Worm (Caenorhabditis elegans) whole organism, young adult: ENCODE measurements around the gene R07B7.9.

Experiments used
- F23B12.7 ChIP-seq: sonication (generic microtip); optimal IDR thresholded peaks from 2 replicates; lab custom pipeline; 2017; ENCODE audit warnings: missing genetic modification characterization, mild to moderate bottlenecking, missing compliant biosample characterization, antibody characterized with exemption, moderate library complexity; ENCODE audit not compliant: insufficient read depth
- F55B11.4 ChIP-seq: sonication (generic microtip); optimal IDR thresholded peaks from 2 replicates; lab custom pipeline; 2016; ENCODE audit warnings: missing compliant biosample characterization, missing genetic modification characterization, borderline replicate concordance; ENCODE audit not compliant: insufficient read depth
- K11D2.4 ChIP-seq: fragments of 200-800 bp; sonication (Bioruptor generic); IDR thresholded peaks from 2 replicates; pipeline ENCODE4 v1.3.6; 2022; ENCODE audit warnings: missing genetic modification reagents, missing genetic modification characterization, missing compliant biosample characterization
- Y53G8AR.9 ChIP-seq: fragments of 200-800 bp; sonication (Bioruptor generic); conservative IDR thresholded peaks from 2 replicates; pipeline ENCODE4 v1.3.6; 2022; ENCODE audit warnings: missing genetic modification reagents, missing genetic modification characterization, missing compliant biosample characterization
- ZK185.1 ChIP-seq: sonication (generic microtip); optimal IDR thresholded peaks from 2 replicates; lab custom pipeline; 2016; ENCODE audit warnings: mild to moderate bottlenecking, missing genetic modification characterization, missing compliant biosample characterization; ENCODE audit not compliant: poor library complexity, severe bottlenecking
- ama-1 ChIP-seq, 3 experiments: fragments of 150-350 bp in 1 of 3; sonication (generic microtip) in 2 of 3; optimal IDR thresholded peaks; 2 replicates each; lab custom pipeline; 2014 to 2018; ENCODE audit warnings: missing biosample characterization in 2 of 3, missing genetic modification characterization in 2 of 3, missing genetic modification reagents in 2 of 3
- aptf-3 ChIP-seq: fragments of 200-800 bp; sonication (Bioruptor generic); IDR thresholded peaks from 2 replicates; pipeline ENCODE4 v1.3.6; 2022; ENCODE audit warnings: missing genetic modification characterization, missing compliant biosample characterization
- atf-7 ChIP-seq: sonication (generic microtip); optimal IDR thresholded peaks from 2 replicates; lab custom pipeline; 2017; ENCODE audit warnings: mild to moderate bottlenecking, missing genetic modification characterization, missing compliant biosample characterization
- attf-5 ChIP-seq: fragments of 200-800 bp; sonication (Bioruptor generic); optimal IDR thresholded peaks from 2 replicates; lab custom pipeline; 2018; ENCODE audit warnings: mild to moderate bottlenecking, missing genetic modification characterization, missing compliant biosample characterization
- attf-6 ChIP-seq: fragments of 200-800 bp; sonication (Bioruptor generic); IDR thresholded peaks from 2 replicates; pipeline ENCODE4 v1.3.6; 2022; ENCODE audit warnings: missing genetic modification reagents, missing genetic modification characterization, missing compliant biosample characterization
- cebp-1 ChIP-seq, 2 experiments: fragments of 200-800 bp in 1 of 2; sonication (Bioruptor generic) in 1 of 2; sonication (generic microtip) in 1 of 2; IDR thresholded peaks in 1 of 2; optimal IDR thresholded peaks in 1 of 2; 2 replicates each; pipeline versions ENCODE4 v1.3.6 to Lab custom; 2017 to 2022; ENCODE audit warnings: missing compliant biosample characterization in 2 of 2, missing genetic modification characterization in 2 of 2, mild to moderate bottlenecking in 1 of 2, missing genetic modification reagents in 1 of 2, moderate library complexity in 1 of 2
- ceh-79 ChIP-seq: sonication (generic microtip); optimal IDR thresholded peaks from 2 replicates; lab custom pipeline; 2017; ENCODE audit warnings: mild to moderate bottlenecking, missing genetic modification characterization, missing compliant biosample characterization
- die-1 ChIP-seq: sonication (generic microtip); optimal IDR thresholded peaks from 2 replicates; lab custom pipeline; 2016; ENCODE audit warnings: missing genotype, mild to moderate bottlenecking, missing genetic modification characterization, missing compliant biosample characterization
- dox-1 ChIP-seq: fragments of 200-800 bp; sonication (Bioruptor generic); IDR thresholded peaks from 2 replicates; pipeline ENCODE4 v1.3.6; 2022; ENCODE audit warnings: missing genetic modification reagents, missing genetic modification characterization, missing compliant biosample characterization
- egl-18 ChIP-seq: fragments of 200-800 bp; sonication (Bioruptor generic); IDR thresholded peaks from 2 replicates; pipeline ENCODE4 v1.3.6; 2022; ENCODE audit warnings: missing genetic modification reagents, missing genetic modification characterization, missing compliant biosample characterization
- egl-44 ChIP-seq: fragments of 200-800 bp; sonication (Bioruptor generic); IDR thresholded peaks from 2 replicates; pipeline ENCODE4 v1.3.6; 2022; ENCODE audit warnings: missing genetic modification reagents, missing genetic modification characterization, missing compliant biosample characterization
- ekl-4 ChIP-seq: fragments of 200-800 bp; sonication (Bioruptor generic); IDR thresholded peaks from 2 replicates; pipeline ENCODE4 v1.3.6; 2022; ENCODE audit warnings: missing genetic modification reagents, missing genetic modification characterization, missing compliant biosample characterization
- fkh-3 ChIP-seq: sonication (generic microtip); optimal IDR thresholded peaks from 2 replicates; lab custom pipeline; 2016; ENCODE audit warnings: mild to moderate bottlenecking, missing genetic modification characterization, missing compliant biosample characterization
- hmg-1.2 ChIP-seq: fragments of 200-800 bp; sonication (Bioruptor generic); IDR thresholded peaks from 2 replicates; pipeline ENCODE4 v1.3.6; 2022; ENCODE audit warnings: missing genetic modification reagents, missing genetic modification characterization, missing compliant biosample characterization
- lag-1 ChIP-seq: fragments of 200-800 bp; sonication (Bioruptor generic); IDR thresholded peaks from 2 replicates; pipeline ENCODE4 v1.3.6; 2022; ENCODE audit warnings: missing genetic modification reagents, missing genetic modification characterization, missing compliant biosample characterization
- let-607 ChIP-seq, 2 experiments: fragments of 200-800 bp in 1 of 2; sonication (Bioruptor generic) in 1 of 2; sonication (generic microtip) in 1 of 2; optimal IDR thresholded peaks; 2 replicates each; lab custom pipeline; 2016 to 2018; ENCODE audit warnings: mild to moderate bottlenecking in 2 of 2, missing compliant biosample characterization in 2 of 2, missing genetic modification characterization in 2 of 2, moderate library complexity in 2 of 2, missing genotype in 1 of 2
- lin-54 ChIP-seq: fragments of 200-800 bp; sonication (Bioruptor generic); optimal IDR thresholded peaks from 2 replicates; lab custom pipeline; 2018; ENCODE audit warnings: mild to moderate bottlenecking, missing genetic modification characterization, missing compliant biosample characterization
- lsy-27 ChIP-seq: sonication (generic microtip); optimal IDR thresholded peaks from 2 replicates; lab custom pipeline; 2017; ENCODE audit warnings: missing genetic modification characterization, mild to moderate bottlenecking, missing compliant biosample characterization, antibody characterized with exemption, missing genotype, borderline replicate concordance; ENCODE audit not compliant: insufficient read depth
- madf-3 ChIP-seq: fragments of 200-800 bp; sonication (Bioruptor generic); IDR thresholded peaks from 2 replicates; pipeline ENCODE4 v1.3.6; 2022; ENCODE audit warnings: missing genetic modification reagents, missing genetic modification characterization, missing compliant biosample characterization
- madf-6 ChIP-seq: fragments of 200-800 bp; sonication (Bioruptor generic); IDR thresholded peaks from 2 replicates; pipeline ENCODE4 v1.3.6; 2022; ENCODE audit warnings: missing genetic modification reagents, missing genetic modification characterization, missing compliant biosample characterization
- nfya-2 ChIP-seq: fragments of 200-800 bp; sonication (Bioruptor generic); IDR thresholded peaks from 2 replicates; pipeline ENCODE4 v1.3.6; 2022; ENCODE audit warnings: missing genetic modification reagents, missing genetic modification characterization, missing compliant biosample characterization
- nfyb-1 ChIP-seq: fragments of 200-800 bp; sonication (Bioruptor generic); IDR thresholded peaks from 2 replicates; pipeline ENCODE4 v1.3.6; 2022; ENCODE audit warnings: missing genetic modification reagents, missing genetic modification characterization, missing compliant biosample characterization
- nhr-179 ChIP-seq: sonication (generic microtip); optimal IDR thresholded peaks from 2 replicates; lab custom pipeline; 2016; ENCODE audit warnings: mild to moderate bottlenecking, missing genetic modification characterization, missing compliant biosample characterization
- nhr-80 ChIP-seq: sonication (generic microtip); optimal IDR thresholded peaks from 2 replicates; lab custom pipeline; 2016; ENCODE audit warnings: missing genetic modification characterization, missing compliant biosample characterization
- nhr-90 ChIP-seq: sonication (generic microtip); optimal IDR thresholded peaks from 2 replicates; lab custom pipeline; 2016; ENCODE audit warnings: missing genotype, mild to moderate bottlenecking, missing genetic modification characterization, missing compliant biosample characterization
- rec-8 ChIP-seq, 2 experiments: sonication (generic microtip); optimal IDR thresholded peaks; 2 replicates each; lab custom pipeline; 2016; ENCODE audit warnings: mild to moderate bottlenecking in 2 of 2, missing genetic modification characterization in 2 of 2, missing genetic modification reagents in 2 of 2, missing genotype in 2 of 2, missing biosample characterization in 1 of 2, missing compliant biosample characterization in 1 of 2, moderate library complexity in 1 of 2
- repo-1 ChIP-seq: sonication (generic microtip); optimal IDR thresholded peaks from 2 replicates; lab custom pipeline; 2017; ENCODE audit warnings: mild to moderate bottlenecking, missing genetic modification characterization, missing compliant biosample characterization
- somi-1 ChIP-seq: fragments of 200-800 bp; sonication (Bioruptor generic); optimal IDR thresholded peaks from 2 replicates; lab custom pipeline; 2018; ENCODE audit warnings: mild to moderate bottlenecking, missing genetic modification characterization, missing compliant biosample characterization
- xnd-1 ChIP-seq: sonication (generic microtip); optimal IDR thresholded peaks from 2 replicates; lab custom pipeline; 2016; ENCODE audit warnings: missing genotype, missing genetic modification reagents, missing genetic modification characterization, missing compliant biosample characterization
- ztf-3 ChIP-seq: fragments of 200-800 bp; sonication (Bioruptor generic); optimal IDR thresholded peaks from 2 replicates; lab custom pipeline; 2018; ENCODE audit warnings: mild to moderate bottlenecking, missing genetic modification characterization, missing compliant biosample characterization

The R07B7.9 gene

DNA sequence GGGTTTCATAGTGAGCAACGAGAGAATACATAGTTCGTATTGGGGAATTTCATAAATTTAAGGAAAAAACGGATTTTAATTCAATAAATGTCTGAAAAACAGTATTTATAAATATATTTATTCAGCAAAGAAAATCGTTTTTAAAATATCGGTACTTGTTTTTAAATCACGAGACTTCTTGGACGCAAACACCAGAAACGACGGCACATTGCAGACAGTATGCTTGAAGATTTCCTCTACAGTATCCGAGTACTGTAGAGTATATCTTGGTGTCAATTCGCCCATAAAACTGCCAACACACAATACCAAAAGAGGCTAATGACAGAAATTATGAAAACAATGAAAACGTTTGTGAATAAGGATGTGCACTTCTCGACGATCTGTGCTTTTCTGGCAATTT is 14.3 kb downstream of the R07B7.9 start (continued):
- TF ChIP-seq egl-18 (GFP tag; lab: Robert Waterston, UW) (no peak), nhr-90 (tag; lab: Kevin White, UChicago) (no peak), K11D2.4 (GFP tag; lab: Robert Waterston, UW) (0 out of 2 replicates have a peak, but pooled peaks have one; percentile 18), let-607 (tag; optimal IDR thresholded peaks at IDR 0.05; lab: Kevin White, UChicago) (no peak), dox-1 (GFP tag; lab: Robert Waterston, UW) (peak; percentile 29; the same call in 1 of the 2 replicates), F23B12.7 (peak; percentile 64), ztf-3 (GFP tag; lab: Kevin White, UChicago) (no peak), egl-44 (no peak)

ce11 chrV:12065369-12065768 is 14.8 kb downstream of the R07B7.9 start, which contains the start of gene pqn-53:
Gene pqn-53 (minus strand): TSS chrV:12065391.
- TF ChIP-seq fkh-3 (tag; lab: Kevin White, UChicago) (no peak), Y53G8AR.9 (no peak), aptf-3 (GFP tag; lab: Robert Waterston, UW) (no peak), cebp-1 (GFP tag; IDR thresholded peaks at IDR 0.05; lab: Robert Waterston, UW) (no peak), cebp-1 (tag; optimal IDR thresholded peaks at IDR 0.05; lab: Kevin White, UChicago) (peak; percentile 36), lin-54 (GFP tag; lab: Kevin White, UChicago) (peak; percentile 23), lsy-27 (tag; lab: Kevin White, UChicago) (no peak), F55B11.4 (no peak), ceh-79 (tag; lab: Kevin White, UChicago) (no peak), attf-6 (GFP tag; lab: Robert Waterston, UW) (0 out of 2 replicates have a peak, but pooled peaks have one; percentile 31), somi-1 (GFP tag; lab: Kevin White, UChicago) (no peak), xnd-1 (tag; lab: Kevin White, UChicago) (no peak), madf-6 (GFP tag; lab: Robert Waterston, UW) (0 out of 2 replicates have a peak, but pooled peaks have one; percentile 26), rec-8 (tag; optimal IDR thresholded peaks at IDR 0.05; lab: Kevin White, UChicago) (no peak), hmg-1.2 (peak; percentile 26; the same call in 1 of the 2 replicates), ama-1 (optimal IDR thresholded peaks at IDR 0.05; lab: Kevin White, UChicago) (no peak), ama-1 (GFP tag; optimal IDR thresholded peaks at IDR 0.05; lab: Kevin White, UChicago) (no peak), nhr-80 (tag; lab: Kevin White, UChicago) (peak; percentile 12), atf-7 (tag; lab: Kevin White, UChicago) (no peak), die-1 (tag; lab: Kevin White, UChicago) (no peak), attf-5 (peak; percentile 21), lag-1 (GFP tag; lab: Robert Waterston, UW) (no peak), ekl-4 (0 out of 2 replicates have a peak, but pooled peaks have one; percentile 31), nfya-2 (GFP tag; lab: Robert Waterston, UW) (no peak), madf-3 (GFP tag; lab: Robert Waterston, UW) (0 out of 2 replicates have a peak, but pooled peaks have one; percentile 48), ZK185.1 (tag; lab: Kevin White, UChicago) (peak; percentile 8), nfyb-1 (GFP tag; lab: Robert Waterston, UW) (no peak), repo-1 (tag; lab: Kevin White, UChicago) (no peak), nhr-179 (no peak)
